Worm (Caenorhabditis elegans): Measurements from ENCODE around the gene cbd-1.

Gene cbd-1

ce11 chrIV:11425442-11425841 lies 52.7 kb downstream of the cbd-1 start, which contains the start of gene kin-4:
Gene kin-4, plus strand, starts transcription at chrIV:11425742.
- TF ChIP-seq ceh-79 (tag; optimal IDR thresholded peaks at IDR 0.05) (no peak), hsf-1 (GFP tag; IDR thresholded peaks at IDR 0.05) (no peak), hrde-1 (tag; optimal IDR thresholded peaks at IDR 0.05; ENCODE audit: borderline replicate concordance) (no peak), Y67H2A.10 (GFP tag; conservative IDR thresholded peaks at IDR 0.05) (no peak), Y95B8A.8 (GFP tag; IDR thresholded peaks at IDR 0.05) (no peak), lag-1 (GFP tag; IDR thresholded peaks at IDR 0.05) (no peak), chd-7 (tag; optimal IDR thresholded peaks at IDR 0.05) (no peak), D2030.7 (GFP tag; IDR thresholded peaks at IDR 0.05) (no peak), die-1 (tag; optimal IDR thresholded peaks at IDR 0.05) (no peak), nhr-27 (tag; optimal IDR thresholded peaks at IDR 0.05) (no peak)
